Fruit fly (Drosophila melanogaster): ENCODE measurements around the gene Task7.

- TF ChIP-seq EcR (GFP tag; optimal IDR thresholded peaks at IDR 0.05): no peak
- TF ChIP-seq fd96Ca (GFP tag; IDR thresholded peaks at IDR 0.05): no peak
- TF ChIP-seq Ets98B (GFP tag; IDR thresholded peaks at IDR 0.05): no peak
- no peak for TF ChIP-seq CG14655 (GFP tag; optimal IDR thresholded peaks at IDR 0.05)
These were observed 1.9 kb downstream of the Task7 start, which contains the start of gene betaTub85D for dm6 chr3R:9410182-9410581.
